Worm (Caenorhabditis elegans): ENCODE measurements around the gene tbc-18.

- TF ChIP-seq pax-1 (tag; optimal IDR thresholded peaks at IDR 0.05) (no peak), dve-1 (tag; optimal IDR thresholded peaks at IDR 0.05) (no peak), eyg-1 (tag; optimal IDR thresholded peaks at IDR 0.05) (no peak), syd-9 (tag; optimal IDR thresholded peaks at IDR 0.05) (no peak), tbx-2 (tag; optimal IDR thresholded peaks at IDR 0.05) (peak; percentile 24), pha-2 (tag; optimal IDR thresholded peaks at IDR 0.05) (no peak), sdc-2 (tag; optimal IDR thresholded peaks at IDR 0.05) (no peak), T23F11.4 (GFP tag; optimal IDR thresholded peaks at IDR 0.05) (no peak), C38D4.7 (GFP tag; optimal IDR thresholded peaks at IDR 0.05) (no peak), nfya-1 (tag; optimal IDR thresholded peaks at IDR 0.05) (peak; percentile 41), unc-86 (tag; optimal IDR thresholded peaks at IDR 0.05) (no peak), ceh-9 (tag; optimal IDR thresholded peaks at IDR 0.05) (no peak), lim-6 (tag; optimal IDR thresholded peaks at IDR 0.05) (no peak)
Measured at ce11 chrX:8422020-8422419, 43.7 kb downstream of the tbc-18 start, which contains the start of gene tag-123.
